Fruit fly (Drosophila melanogaster) whole organism, embryonic: Measurements from ENCODE around the gene CG15221.
A peak's percentile ranks its signal among the peaks of the same experiment; 100 is the strongest.

ENCODE experiments used
- ATbp ChIP-seq: fragments of 200-800 bp; sonication (Bioruptor generic); optimal IDR thresholded peaks from 2 replicates; lab custom pipeline; 2017; ENCODE audit warnings: missing biosample characterization, mild to moderate bottlenecking, missing genetic modification characterization, missing genetic modification reagents
- Adf1 ChIP-seq: fragments of 200-800 bp; sonication (Bioruptor generic); IDR thresholded peaks from 2 replicates; pipeline ENCODE4 v1.3.6; 2022; ENCODE audit warnings: missing biosample characterization, missing genetic modification characterization
- BtbVII ChIP-seq: fragments of 200-800 bp; sonication (Bioruptor generic); optimal IDR thresholded peaks from 3 replicates; lab custom pipeline; 2017; ENCODE audit warnings: missing biosample characterization, mild to moderate bottlenecking, missing genetic modification characterization
- CG10366 ChIP-seq: fragments of 200-800 bp; sonication (Bioruptor generic); IDR thresholded peaks from 2 replicates; pipeline ENCODE4 v1.3.6; 2022; ENCODE audit warnings: missing biosample characterization, missing genetic modification characterization
- CG10543 ChIP-seq: fragments of 200-800 bp; sonication (Bioruptor generic); optimal IDR thresholded peaks from 3 replicates; lab custom pipeline; 2017; ENCODE audit warnings: missing biosample characterization, mild to moderate bottlenecking, missing genetic modification characterization, moderate library complexity
- CG10979 ChIP-seq: fragments of 200-800 bp; sonication (Bioruptor generic); optimal IDR thresholded peaks from 2 replicates; lab custom pipeline; 2018; ENCODE audit warnings: missing biosample characterization, mild to moderate bottlenecking, missing genetic modification characterization, moderate library complexity
- CG12155 ChIP-seq: fragments of 200-800 bp; sonication (Bioruptor generic); optimal IDR thresholded peaks from 3 replicates; lab custom pipeline; 2016; ENCODE audit warnings: missing biosample characterization, missing genetic modification characterization
- CG12769 ChIP-seq: fragments of 200-800 bp; sonication (Bioruptor generic); optimal IDR thresholded peaks from 2 replicates; lab custom pipeline; 2019; ENCODE audit warnings: missing biosample characterization, mild to moderate bottlenecking, missing genetic modification characterization, moderate library complexity
- CG15479 ChIP-seq: fragments of 200-800 bp; sonication (Bioruptor generic); optimal IDR thresholded peaks from 3 replicates; lab custom pipeline; 2019; ENCODE audit warnings: missing biosample characterization, mild to moderate bottlenecking, missing genetic modification characterization, moderate library complexity
- CG17385 ChIP-seq: fragments of 200-800 bp; sonication (Bioruptor generic); optimal IDR thresholded peaks from 3 replicates; lab custom pipeline; 2018; ENCODE audit warnings: missing biosample characterization, mild to moderate bottlenecking, missing genetic modification characterization
- CG18262 ChIP-seq: fragments of 200-800 bp; optimal IDR thresholded peaks from 3 replicates; lab custom pipeline; 2019; ENCODE audit warnings: missing biosample characterization, mild to moderate bottlenecking, missing genetic modification characterization, moderate library complexity
- CG1832 ChIP-seq: fragments of 200-800 bp; sonication (Bioruptor generic); optimal IDR thresholded peaks from 2 replicates; lab custom pipeline; 2017; ENCODE audit warnings: missing biosample characterization, mild to moderate bottlenecking, missing genetic modification characterization, inconsistent platforms
- CG2678 ChIP-seq: fragments of 200-800 bp; sonication (Bioruptor generic); optimal IDR thresholded peaks from 3 replicates; lab custom pipeline; 2019; ENCODE audit warnings: missing biosample characterization, mild to moderate bottlenecking, missing genetic modification characterization, moderate library complexity
- CG31365 ChIP-seq: fragments of 200-800 bp; sonication (Bioruptor generic); optimal IDR thresholded peaks from 2 replicates; lab custom pipeline; 2018; ENCODE audit warnings: missing biosample characterization, mild to moderate bottlenecking, missing genetic modification characterization
- CG3163 ChIP-seq: fragments of 200-800 bp; sonication (Bioruptor generic); optimal IDR thresholded peaks from 3 replicates; lab custom pipeline; 2016; ENCODE audit warnings: missing biosample characterization, missing genetic modification characterization
- CG32532 ChIP-seq: fragments of 200-800 bp; sonication (Bioruptor generic); IDR thresholded peaks from 2 replicates; pipeline ENCODE4 v1.3.6; 2022; ENCODE audit warnings: missing biosample characterization, missing genetic modification characterization
- CG34422 ChIP-seq: fragments of 200-800 bp; sonication (Bioruptor generic); IDR thresholded peaks from 3 replicates; pipeline ENCODE4 v1.3.6; 2022; ENCODE audit warnings: missing biosample characterization, missing genetic modification characterization
- CG6854 ChIP-seq: fragments of 200-800 bp; sonication (Bioruptor generic); optimal IDR thresholded peaks from 3 replicates; lab custom pipeline; 2017; ENCODE audit warnings: missing biosample characterization, mild to moderate bottlenecking, missing genetic modification characterization
- CG8478 ChIP-seq: fragments of >200 bp; optimal IDR thresholded peaks from 2 replicates; lab custom pipeline; 2018
- CG9609 ChIP-seq: fragments of 200-800 bp; sonication (Bioruptor generic); optimal IDR thresholded peaks from 3 replicates; lab custom pipeline; 2016; ENCODE audit warnings: missing biosample characterization, missing genetic modification characterization
- Deaf1 ChIP-seq: fragments of 200-800 bp; optimal IDR thresholded peaks from 3 replicates; lab custom pipeline; 2019; ENCODE audit warnings: missing biosample characterization, mild to moderate bottlenecking, missing genetic modification characterization, moderate library complexity
- Fer1 ChIP-seq: fragments of 200-800 bp; sonication (Bioruptor generic); optimal IDR thresholded peaks from 2 replicates; lab custom pipeline; 2017; ENCODE audit warnings: missing biosample characterization, mild to moderate bottlenecking, missing genetic modification characterization
- HLHmδ ChIP-seq: fragments of 200-800 bp; sonication (Bioruptor generic); optimal IDR thresholded peaks from 2 replicates; lab custom pipeline; 2018; ENCODE audit warnings: missing biosample characterization, mild to moderate bottlenecking, missing genetic modification characterization, moderate library complexity
- Hmr ChIP-seq: fragments of 200-800 bp; sonication (Bioruptor generic); optimal IDR thresholded peaks from 3 replicates; lab custom pipeline; 2017; ENCODE audit warnings: mild to moderate bottlenecking, missing biosample characterization, missing genetic modification reagents, missing genetic modification characterization
- Nf-YC ChIP-seq: fragments of 200-800 bp; optimal IDR thresholded peaks from 3 replicates; lab custom pipeline; 2019; ENCODE audit warnings: missing biosample characterization, mild to moderate bottlenecking, missing genetic modification characterization, moderate library complexity
- Pdp1 ChIP-seq, 2 experiments: fragments of 200-800 bp; sonication (Bioruptor generic); optimal IDR thresholded peaks; 3 replicates each; lab custom pipeline; 2016; ENCODE audit warnings: missing biosample characterization in 2 of 2, missing genetic modification characterization in 2 of 2, mild to moderate bottlenecking in 1 of 2, moderate library complexity in 1 of 2
- Rfx ChIP-seq: fragments of 200-800 bp; sonication (Bioruptor generic); IDR thresholded peaks from 2 replicates; pipeline ENCODE4 v1.3.6; 2022; ENCODE audit warnings: missing biosample characterization, missing genetic modification characterization
- Scr ChIP-seq: fragments of 200-800 bp; sonication (Bioruptor generic); IDR thresholded peaks from 2 replicates; pipeline ENCODE4 v1.3.6; 2022; ENCODE audit warnings: missing biosample characterization, missing genetic modification characterization; ENCODE audit not compliant: partially characterized antibody
- Stat92E ChIP-seq, 3 experiments: fragments of >200 bp in 2 of 3; fragments of 200-800 bp in 1 of 3; sonication (Bioruptor generic) in 1 of 3; optimal IDR thresholded peaks; 2 replicates each; lab custom pipeline; 2017 to 2019; ENCODE audit warnings: missing biosample characterization in 3 of 3, missing genetic modification characterization in 3 of 3, mild to moderate bottlenecking in 1 of 3, moderate library complexity in 1 of 3
- abd-A ChIP-seq: fragments of 200-800 bp; sonication (Bioruptor generic); optimal IDR thresholded peaks from 3 replicates; lab custom pipeline; 2019; ENCODE audit warnings: missing biosample characterization, mild to moderate bottlenecking, missing genetic modification characterization, moderate library complexity
- bsh ChIP-seq, 2 experiments: fragments of 200-800 bp; sonication (Bioruptor generic); optimal IDR thresholded peaks; 2 replicates each; lab custom pipeline; 2017 to 2018; ENCODE audit warnings: mild to moderate bottlenecking in 2 of 2, missing biosample characterization in 2 of 2, missing genetic modification characterization in 2 of 2, moderate library complexity in 1 of 2
- caup ChIP-seq: fragments of 200-800 bp; sonication (Bioruptor generic); optimal IDR thresholded peaks from 3 replicates; lab custom pipeline; 2017; ENCODE audit warnings: missing biosample characterization, mild to moderate bottlenecking, missing genetic modification characterization, moderate library complexity; ENCODE audit not compliant: severe bottlenecking
- cg ChIP-seq: fragments of 200-800 bp; sonication (Bioruptor generic); optimal IDR thresholded peaks from 3 replicates; lab custom pipeline; 2019; ENCODE audit warnings: missing biosample characterization, mild to moderate bottlenecking, missing genetic modification characterization, moderate library complexity
- crol ChIP-seq: fragments of 200-800 bp; sonication (Bioruptor generic); IDR thresholded peaks from 2 replicates; pipeline ENCODE4 v1.3.6; 2022; ENCODE audit warnings: missing biosample characterization, missing genetic modification characterization
- dan ChIP-seq: fragments of 200-800 bp; sonication (Bioruptor generic); IDR thresholded peaks from 2 replicates; pipeline ENCODE4 v1.3.6; 2022; ENCODE audit warnings: missing biosample characterization, missing genetic modification characterization
- exex ChIP-seq: fragments of 200-800 bp; sonication (Bioruptor generic); optimal IDR thresholded peaks from 4 replicates; lab custom pipeline; 2018; ENCODE audit warnings: missing biosample characterization, mild to moderate bottlenecking, missing genetic modification characterization, moderate library complexity
- klu ChIP-seq: fragments of 200-800 bp; sonication (Bioruptor generic); IDR thresholded peaks from 2 replicates; pipeline ENCODE4 v1.3.6; 2022; ENCODE audit warnings: missing biosample characterization, missing genetic modification characterization
- kni ChIP-seq: fragments of 200-800 bp; sonication (Bioruptor generic); optimal IDR thresholded peaks from 3 replicates; lab custom pipeline; 2017; ENCODE audit warnings: mild to moderate bottlenecking, missing biosample characterization, missing genetic modification reagents, missing genetic modification characterization
- lab ChIP-seq: fragments of 200-800 bp; sonication (Bioruptor generic); optimal IDR thresholded peaks from 3 replicates; lab custom pipeline; 2017; ENCODE audit warnings: missing biosample characterization, missing genetic modification characterization, mild to moderate bottlenecking, moderate library complexity, missing genetic modification reagents
- lbe ChIP-seq: fragments of 200-800 bp; sonication (Bioruptor generic); optimal IDR thresholded peaks from 2 replicates; lab custom pipeline; 2016; ENCODE audit warnings: missing biosample characterization, mild to moderate bottlenecking, missing genetic modification characterization
- row ChIP-seq: fragments of 200-800 bp; sonication (Bioruptor generic); IDR thresholded peaks from 3 replicates; pipeline ENCODE4 v1.3.6; 2022; ENCODE audit warnings: missing biosample characterization, missing genetic modification characterization
- seq ChIP-seq: fragments of 200-800 bp; sonication (Bioruptor generic); IDR thresholded peaks from 2 replicates; pipeline ENCODE4 v1.3.6; 2022; ENCODE audit warnings: missing biosample characterization, missing genetic modification characterization
- sr ChIP-seq: fragments of 200-800 bp; sonication (Bioruptor generic); IDR thresholded peaks from 3 replicates; pipeline ENCODE4 v1.3.6; 2022; ENCODE audit warnings: missing biosample characterization, missing genetic modification characterization
- tio ChIP-seq: fragments of 200-800 bp; sonication (Bioruptor generic); optimal IDR thresholded peaks from 2 replicates; lab custom pipeline; 2017; ENCODE audit warnings: missing biosample characterization, missing genetic modification characterization, inconsistent platforms
- vvl ChIP-seq: fragments of 200-800 bp; sonication (Bioruptor generic); IDR thresholded peaks from 2 replicates; pipeline ENCODE4 v1.3.6; 2022; ENCODE audit warnings: missing biosample characterization, missing genetic modification characterization
- wor ChIP-seq: fragments of 200-800 bp; sonication (Bioruptor generic); IDR thresholded peaks from 2 replicates; pipeline ENCODE4 v1.3.6; 2022; ENCODE audit warnings: missing biosample characterization, missing genetic modification characterization
- yki ChIP-seq: fragments of >200 bp; optimal IDR thresholded peaks from 3 replicates; lab custom pipeline; 2018
- zf30C ChIP-seq: fragments of 200-800 bp; sonication (Bioruptor generic); optimal IDR thresholded peaks from 3 replicates; lab custom pipeline; 2018; ENCODE audit warnings: missing biosample characterization, mild to moderate bottlenecking, missing genetic modification characterization

The CG15221 gene

DNA sequence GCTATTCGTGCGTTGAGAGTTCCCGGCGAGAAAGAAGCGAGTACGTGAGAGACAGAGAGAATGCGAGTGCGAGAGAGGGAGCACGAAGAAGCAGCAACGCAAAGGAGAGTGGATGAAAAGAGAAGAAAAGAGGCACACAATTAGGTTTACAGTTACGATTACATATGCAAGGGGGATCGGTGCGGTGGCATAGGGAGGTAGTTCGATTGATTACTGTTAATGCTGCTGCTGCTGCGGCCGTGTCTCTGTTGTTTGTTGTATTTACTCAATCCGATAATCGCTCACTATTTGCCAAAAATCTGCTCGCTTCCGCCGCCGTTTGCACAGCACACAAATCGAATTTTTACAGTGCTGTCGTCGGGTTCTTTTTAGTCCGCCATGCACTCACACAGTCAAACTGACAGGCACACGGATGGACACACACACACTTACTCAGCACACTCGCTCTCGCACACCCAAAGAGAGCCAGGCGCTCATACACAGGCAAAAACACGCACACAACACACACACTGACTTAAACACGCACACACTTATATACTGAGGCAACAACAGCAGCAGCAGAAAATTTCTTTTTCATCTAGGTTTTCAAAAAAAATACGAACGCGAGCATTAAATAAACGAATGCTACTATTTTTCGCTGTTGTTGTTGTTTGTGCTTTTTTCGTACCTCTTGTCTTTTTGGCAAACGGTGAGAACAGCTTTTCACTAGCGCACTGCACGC is 10.1 kb upstream of the CG15221 start (continued):
- TF ChIP-seq seq (GFP tag; lab: Robert Waterston, UW) (no peak), CG10543 (GFP tag; lab: Kevin White, UChicago) (peak; percentile 61), CG8478 (lab: Kevin White, UChicago) (peak; percentile 86), CG32532 (0 out of 2 replicates have a peak, but pooled peaks have one; percentile 24), HLHmδ (peak; percentile 15), Rfx (GFP tag; lab: Robert Waterston, UW) (0 out of 2 replicates have a peak, but pooled peaks have one; percentile 18), Pdp1 (GFP tag; optimal IDR thresholded peaks at IDR 0.05; lab: Kevin White, UChicago) (peak in 1 of 2 experiments; percentile 82), Adf1 (GFP tag; lab: Robert Waterston, UW) (peak; percentile 4; the same call in 1 of the 2 replicates), yki (lab: Kevin White, UChicago) (peak; percentile 68), zf30C (GFP tag; lab: Kevin White, UChicago) (peak; percentile 3), Scr (GFP tag; lab: Robert Waterston, UW) (peak; percentile 9; the same call in 1 of the 2 replicates), CG18262 (no peak), row (0 out of 3 replicates have a peak, but pooled peaks have one; percentile 7), CG12769 (peak; percentile 30), Fer1 (peak; percentile 21), lbe (peak; percentile 33), CG1832 (GFP tag; lab: Kevin White, UChicago) (peak; percentile 63), lab (GFP tag; lab: Kevin White, UChicago) (peak; percentile 33), bsh (GFP tag; optimal IDR thresholded peaks at IDR 0.05; lab: Kevin White, UChicago) (peak in 1 of 2 experiments; percentile 55), CG2678 (tag; lab: Kevin White, UChicago) (peak; percentile 37), CG17385 (peak; percentile 44), CG12155 (peak; percentile 81), CG6854 (GFP tag; lab: Kevin White, UChicago) (peak; percentile 22), kni (GFP tag; lab: Kevin White, UChicago) (peak; percentile 18), ATbp (GFP tag; lab: Kevin White, UChicago) (no peak), abd-A (tag; lab: Kevin White, UChicago) (peak; percentile 52), Nf-YC (tag; lab: Kevin White, UChicago) (peak; percentile 6), CG9609 (GFP tag; lab: Kevin White, UChicago) (no peak), CG3163 (peak; percentile 62), CG10979 (tag; lab: Kevin White, UChicago) (no peak), exex (tag; lab: Kevin White, UChicago) (peak; percentile 84), CG34422 (peak; percentile 16; the same call in 1 of the 3 replicates), Hmr (GFP tag; lab: Kevin White, UChicago) (peak; percentile 49), Deaf1 (tag; lab: Kevin White, UChicago) (peak; percentile 45), CG31365 (tag; lab: Kevin White, UChicago) (peak; percentile 22), tio (GFP tag; lab: Kevin White, UChicago) (no peak), cg (GFP tag; lab: Kevin White, UChicago) (peak; percentile 99), CG15479 (GFP tag; lab: Kevin White, UChicago) (peak; percentile 5), Stat92E (GFP tag; optimal IDR thresholded peaks at IDR 0.05; lab: Kevin White, UChicago) (peak in 1 of 3 experiments; percentile 85), CG10366 (GFP tag; lab: Robert Waterston, UW) (no peak), dan (GFP tag; lab: Robert Waterston, UW) (no peak), crol (peak; percentile 92), sr (GFP tag; lab: Robert Waterston, UW) (no peak), BtbVII (GFP tag; lab: Kevin White, UChicago) (peak; percentile 27), wor (GFP tag; lab: Robert Waterston, UW) (no peak), klu (no peak), vvl (GFP tag; lab: Robert Waterston, UW) (peak; percentile 64), caup (GFP tag; lab: Kevin White, UChicago) (no peak)
